Fruit fly (Drosophila melanogaster): ENCODE measurements around the gene CG10514.

The CG10514 gene

dm6 chr3R:25312583-25312982 is 32.9 kb upstream of the CG10514 start (continued):
- TF ChIP-seq CG2199 (GFP tag; IDR thresholded peaks at IDR 0.05) (no peak), CG3838 (GFP tag; optimal IDR thresholded peaks at IDR 0.05) (no peak), Neu2 (GFP tag; optimal IDR thresholded peaks at IDR 0.05; ENCODE audit: borderline replicate concordance) (no peak)

dm6 chr3R:25310843-25311242 is 31.2 kb upstream of the CG10514 start, which contains the start of gene CG31099:
CG31099 (minus strand) TSS chr3R:25310943.
- TF ChIP-seq Hey (tag; optimal IDR thresholded peaks at IDR 0.05) (no peak), Poxn (GFP tag; IDR thresholded peaks at IDR 0.05) (no peak), CG30403 (GFP tag; optimal IDR thresholded peaks at IDR 0.05) (no peak), CG14050 (GFP tag; IDR thresholded peaks at IDR 0.05) (no peak), sima (GFP tag; optimal IDR thresholded peaks at IDR 0.05) (no peak), hbn (GFP tag; IDR thresholded peaks at IDR 0.05; ENCODE audit: partially characterized antibody) (no peak), knrl (GFP tag; IDR thresholded peaks at IDR 0.05; ENCODE audit: partially characterized antibody) (no peak), CG11696 (GFP tag; IDR thresholded peaks at IDR 0.05) (no peak), CG12071 (GFP tag; optimal IDR thresholded peaks at IDR 0.05) (no peak), CG8478 (optimal IDR thresholded peaks at IDR 0.05) (no peak), CG14441 (GFP tag; IDR thresholded peaks at IDR 0.05) (no peak), unpg (GFP tag; optimal IDR thresholded peaks at IDR 0.05) (no peak), CG3726 (GFP tag; IDR thresholded peaks at IDR 0.05) (no peak), CG18011 (GFP tag; optimal IDR thresholded peaks at IDR 0.05) (no peak), CG10147 (GFP tag; optimal IDR thresholded peaks at IDR 0.05) (no peak)

DNA sequence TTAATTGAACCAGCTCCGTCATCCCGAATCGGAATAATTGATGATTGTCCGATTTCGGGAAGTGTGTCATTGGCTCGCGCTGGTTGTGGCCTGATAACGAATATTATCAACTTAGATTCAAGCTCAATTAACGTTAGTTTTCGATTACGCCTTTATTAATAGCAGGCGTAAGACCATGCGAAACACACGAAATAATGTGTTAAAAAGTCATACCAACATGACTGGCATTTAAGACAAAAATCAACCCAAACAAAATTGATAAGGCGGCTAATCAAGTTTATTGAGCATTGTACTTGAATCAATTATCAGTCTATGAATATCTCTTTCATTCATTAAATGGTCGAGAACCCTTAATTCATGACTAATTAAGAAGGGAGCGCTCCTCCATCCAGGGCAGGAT is 29.5 kb upstream of the CG10514 start:
- TF ChIP-seq Eip74EF (GFP tag; optimal IDR thresholded peaks at IDR 0.05) (no peak), GATAe (GFP tag; conservative IDR thresholded peaks at IDR 0.05) (0 out of 2 replicates have a peak, but pooled peaks have one; percentile 21), Vsx1 (GFP tag; optimal IDR thresholded peaks at IDR 0.05) (peak; percentile 33), Ets65A (GFP tag) (no peak), CG4820 (GFP tag; optimal IDR thresholded peaks at IDR 0.05) (no peak), sug (tag; optimal IDR thresholded peaks at IDR 0.05) (peak; percentile 69), CG10565 (GFP tag; optimal IDR thresholded peaks at IDR 0.05) (no peak), CG10431 (GFP tag; optimal IDR thresholded peaks at IDR 0.05) (no peak), exex (tag; optimal IDR thresholded peaks at IDR 0.05) (peak; percentile 97), CG2875 (GFP tag; optimal IDR thresholded peaks at IDR 0.05) (no peak), CG8290 (GFP tag; optimal IDR thresholded peaks at IDR 0.05) (no peak), CG8290 (tag; optimal IDR thresholded peaks at IDR 0.05) (no peak), hbn (GFP tag; IDR thresholded peaks at IDR 0.05; ENCODE audit: partially characterized antibody) (no peak), dpn (GFP tag; optimal IDR thresholded peaks at IDR 0.05) (no peak), CG12769 (tag; optimal IDR thresholded peaks at IDR 0.05) (peak; percentile 19), CG3281 (GFP tag; optimal IDR thresholded peaks at IDR 0.05) (no peak), yki (optimal IDR thresholded peaks at IDR 0.05) (no peak), Hmr (GFP tag; optimal IDR thresholded peaks at IDR 0.05) (no peak), CG11695 (GFP tag; IDR thresholded peaks at IDR 0.05) (no peak), gcm (GFP tag; optimal IDR thresholded peaks at IDR 0.05) (no peak), mirr (GFP tag; optimal IDR thresholded peaks at IDR 0.05) (peak; percentile 64), peb (GFP tag; IDR thresholded peaks at IDR 0.05) (no peak), Max (GFP tag; optimal IDR thresholded peaks at IDR 0.05) (no peak), zf30C (GFP tag; optimal IDR thresholded peaks at IDR 0.05) (no peak), Gug (GFP tag; IDR thresholded peaks at IDR 0.05) (no peak), shn (GFP tag; optimal IDR thresholded peaks at IDR 0.05) (no peak), lmd (GFP tag; IDR thresholded peaks at IDR 0.05) (no peak), Camta (GFP tag; optimal IDR thresholded peaks at IDR 0.05) (no peak), CG18764 (GFP tag; optimal IDR thresholded peaks at IDR 0.05) (no peak), CG6813 (GFP tag; optimal IDR thresholded peaks at IDR 0.05) (no peak), Dp (GFP tag; optimal IDR thresholded peaks at IDR 0.05) (no peak), CG9817 (tag; optimal IDR thresholded peaks at IDR 0.05) (no peak), CG18011 (GFP tag; optimal IDR thresholded peaks at IDR 0.05) (no peak), sr (GFP tag; IDR thresholded peaks at IDR 0.05) (no peak)
